Fruit fly (Drosophila melanogaster): ENCODE data around the gene aust.
A peak's percentile ranks its signal among the peaks of the same experiment; 100 is the strongest.

aust gene

DNA sequence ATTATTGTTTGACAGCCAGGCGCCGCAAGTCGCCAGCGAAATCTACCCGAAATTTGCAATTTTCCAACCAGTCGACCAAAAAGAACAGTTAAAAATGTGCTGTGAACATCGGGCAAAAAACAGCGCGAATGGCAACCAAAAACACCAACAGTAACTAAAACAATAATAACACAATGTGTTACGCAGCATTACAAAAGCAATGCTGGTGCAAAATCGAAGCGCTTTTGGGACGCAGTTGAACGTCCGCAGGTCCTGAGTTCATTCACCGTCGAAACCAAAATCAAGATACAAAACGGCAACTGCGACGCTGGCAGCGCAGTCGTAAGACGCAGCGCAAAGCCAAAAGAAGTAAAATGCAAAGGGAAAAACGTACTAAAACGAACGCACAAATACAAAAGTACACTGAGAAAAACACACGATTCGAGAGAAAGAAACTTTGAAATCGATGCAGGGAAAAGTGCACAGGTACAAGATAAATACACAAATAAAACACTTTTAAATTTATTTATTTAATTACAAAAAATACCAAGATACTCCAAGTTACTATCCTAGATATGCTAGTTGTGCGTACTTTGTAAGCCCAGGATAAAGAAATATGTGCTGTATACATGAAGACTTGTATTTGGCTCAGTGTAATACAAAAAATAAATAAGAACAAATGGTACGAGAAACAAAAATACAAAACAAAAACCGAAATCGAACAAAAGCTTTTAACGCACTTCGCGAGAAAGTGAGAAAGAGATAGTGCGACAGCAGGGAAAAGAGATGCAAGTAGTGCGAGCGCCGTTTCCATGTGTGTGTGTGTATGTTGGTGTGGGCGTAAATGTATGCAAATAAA, 39.8 kb downstream of the aust start (continued):
- no peak for TF ChIP-seq ranshi (GFP tag; IDR thresholded peaks at IDR 0.05)
- 0 out of 2 replicates have a peak, but pooled peaks have one; percentile 23 for TF ChIP-seq CG4404 (GFP tag; IDR thresholded peaks at IDR 0.05)
- TF ChIP-seq Pdp1 (GFP tag; optimal IDR thresholded peaks at IDR 0.05), result peak in 1 of 2 experiments; percentile 25
- TF ChIP-seq Abd-B (GFP tag; optimal IDR thresholded peaks at IDR 0.05), result peak; percentile 45
- no peak for TF ChIP-seq nerfin-2 (GFP tag; IDR thresholded peaks at IDR 0.05; ENCODE audit: partially characterized antibody)
- TF ChIP-seq zen (tag; optimal IDR thresholded peaks at IDR 0.05), result no peak
- peak; percentile 70 for TF ChIP-seq row (GFP tag; IDR thresholded peaks at IDR 0.05)
- no peak for TF ChIP-seq CG33557 (GFP tag; optimal IDR thresholded peaks at IDR 0.05)
- no peak for TF ChIP-seq CG13287 (GFP tag; IDR thresholded peaks at IDR 0.05; ENCODE audit: partially characterized antibody)
- no peak for TF ChIP-seq eyg (GFP tag; optimal IDR thresholded peaks at IDR 0.05)
- TF ChIP-seq salm (tag; optimal IDR thresholded peaks at IDR 0.05), result peak; percentile 20
- TF ChIP-seq lola (GFP tag; optimal IDR thresholded peaks at IDR 0.05), result peak in 1 of 3 experiments; percentile 45
- TF ChIP-seq CG17186 (GFP tag; optimal IDR thresholded peaks at IDR 0.05), result no peak
- peak; percentile 30 for TF ChIP-seq D19B (GFP tag; optimal IDR thresholded peaks at IDR 0.05)
- peak; percentile 52 for TF ChIP-seq HHEX (GFP tag; optimal IDR thresholded peaks at IDR 0.05)
- no peak for TF ChIP-seq CG2129 (GFP tag; IDR thresholded peaks at IDR 0.05; ENCODE audit: partially characterized antibody)
- peak; percentile 20 for TF ChIP-seq CG7786 (GFP tag; optimal IDR thresholded peaks at IDR 0.05)
- TF ChIP-seq Asciz (GFP tag; optimal IDR thresholded peaks at IDR 0.05), result peak; percentile 54
- no peak for TF ChIP-seq CG15073 (GFP tag; optimal IDR thresholded peaks at IDR 0.05)
- peak; percentile 28; the same call in 1 of the 2 replicates for TF ChIP-seq Ada2b (GFP tag; IDR thresholded peaks at IDR 0.05)
- peak; percentile 75 for TF ChIP-seq Fer1 (GFP tag; optimal IDR thresholded peaks at IDR 0.05)
- peak; percentile 47 for TF ChIP-seq Deaf1 (tag; optimal IDR thresholded peaks at IDR 0.05)
- no peak for TF ChIP-seq CG42726 (GFP tag; IDR thresholded peaks at IDR 0.05; ENCODE audit: partially characterized antibody)
- no peak for TF ChIP-seq fu2 (GFP tag; optimal IDR thresholded peaks at IDR 0.05)
- TF ChIP-seq Oaz (GFP tag; IDR thresholded peaks at IDR 0.05), result peak; percentile 45; the same call in 1 of the 2 replicates
- no peak for TF ChIP-seq ken (GFP tag; IDR thresholded peaks at IDR 0.05)
- TF ChIP-seq MBD-R2 (GFP tag; IDR thresholded peaks at IDR 0.05), result no peak
- TF ChIP-seq Blimp-1 (GFP tag; optimal IDR thresholded peaks at IDR 0.05), result peak; percentile 72
- peak; percentile 77 for TF ChIP-seq ATbp (GFP tag; optimal IDR thresholded peaks at IDR 0.05)
- no peak for TF ChIP-seq CG3163 (GFP tag; optimal IDR thresholded peaks at IDR 0.05)
- peak; percentile 72 for TF ChIP-seq dmrt99B (tag; optimal IDR thresholded peaks at IDR 0.05)
- peak; percentile 62 for TF ChIP-seq org-1 (GFP tag; optimal IDR thresholded peaks at IDR 0.05)
- TF ChIP-seq Nf-YB (GFP tag; optimal IDR thresholded peaks at IDR 0.05), result peak; percentile 46
- TF ChIP-seq ttk (GFP tag; IDR thresholded peaks at IDR 0.05), result peak; percentile 57
- TF ChIP-seq CG12391 (tag; optimal IDR thresholded peaks at IDR 0.05), result peak; percentile 63
- peak; percentile 46 for TF ChIP-seq fd96Cb (tag; optimal IDR thresholded peaks at IDR 0.05)
- TF ChIP-seq CG30403 (GFP tag; optimal IDR thresholded peaks at IDR 0.05), result peak; percentile 73
- TF ChIP-seq CG12299 (tag; optimal IDR thresholded peaks at IDR 0.05), result peak; percentile 31
- no peak for TF ChIP-seq ab (GFP tag; optimal IDR thresholded peaks at IDR 0.05)
- TF ChIP-seq gce (GFP tag; IDR thresholded peaks at IDR 0.05), result no peak
- no peak for TF ChIP-seq sna (GFP tag; IDR thresholded peaks at IDR 0.05; ENCODE audit: partially characterized antibody)
- TF ChIP-seq CG2875 (GFP tag; optimal IDR thresholded peaks at IDR 0.05), result peak; percentile 52
- TF ChIP-seq Ssrp (tag; optimal IDR thresholded peaks at IDR 0.05), result peak; percentile 58
- peak; percentile 28 for TF ChIP-seq CG12071 (GFP tag; optimal IDR thresholded peaks at IDR 0.05)
- no peak for TF ChIP-seq Atf-2 (GFP tag; optimal IDR thresholded peaks at IDR 0.05)
- TF ChIP-seq danr (GFP tag; IDR thresholded peaks at IDR 0.05), result no peak
- peak; percentile 82 for TF ChIP-seq nom (GFP tag; optimal IDR thresholded peaks at IDR 0.05)

Measured in whole organism, embryonic.